Worm (Caenorhabditis elegans): ENCODE measurements around the gene K04B12.2.
A peak's percentile ranks its signal among the peaks of the same experiment; 100 is the strongest.

Gene K04B12.2

ce11 chrII:14437922-14438458, at the start of gene K04B12.2 (continued):
- peak; percentile 37; the same call in 1 of the 2 replicates for TF ChIP-seq arid-1 (GFP tag; conservative IDR thresholded peaks at IDR 0.05)
- TF ChIP-seq ztf-7 (tag; optimal IDR thresholded peaks at IDR 0.05), result peak; percentile 60
- TF ChIP-seq mxl-3 (GFP tag; optimal IDR thresholded peaks at IDR 0.05), result peak; percentile 86
- TF ChIP-seq tra-1 (GFP tag; IDR thresholded peaks at IDR 0.05), result 0 out of 2 replicates have a peak, but pooled peaks have one; percentile 7
- peak; percentile 71 for TF ChIP-seq lin-38 (GFP tag; IDR thresholded peaks at IDR 0.05)
- peak; percentile 43 for TF ChIP-seq nhr-102 (tag; optimal IDR thresholded peaks at IDR 0.05)
- peak; percentile 8 for TF ChIP-seq spr-1 (tag; optimal IDR thresholded peaks at IDR 0.05)
- no peak for TF ChIP-seq nhr-237 (tag; optimal IDR thresholded peaks at IDR 0.05)
- TF ChIP-seq dve-1 (tag; optimal IDR thresholded peaks at IDR 0.05; ENCODE audit: insufficient read depth), result peak; percentile 84
- peak; percentile 54 for TF ChIP-seq mes-2 (tag; optimal IDR thresholded peaks at IDR 0.05; ENCODE audit: poor library complexity, severe bottlenecking)
- no peak for TF ChIP-seq snpc-4 (tag; optimal IDR thresholded peaks at IDR 0.05)
- TF ChIP-seq nhr-48 (tag; optimal IDR thresholded peaks at IDR 0.05), result peak; percentile 51
- TF ChIP-seq unc-130 (GFP tag; optimal IDR thresholded peaks at IDR 0.05), result no peak
- peak; percentile 31 for TF ChIP-seq jun-1 (tag; optimal IDR thresholded peaks at IDR 0.05)
- TF ChIP-seq T26A8.4 (GFP tag; IDR thresholded peaks at IDR 0.05), result peak; percentile 70
- TF ChIP-seq hif-1 (tag; optimal IDR thresholded peaks at IDR 0.05), result peak in 1 of 2 experiments; percentile 48
- peak in 1 of 2 experiments; percentile 51 for TF ChIP-seq unc-62 (GFP tag; optimal IDR thresholded peaks at IDR 0.05 in 1 of 2)
- TF ChIP-seq unc-62 (tag; optimal IDR thresholded peaks at IDR 0.05), result no peak
- no peak for TF ChIP-seq daf-8 (GFP tag; IDR thresholded peaks at IDR 0.05)
- peak; percentile 13 for TF ChIP-seq fkh-10 (GFP tag; optimal IDR thresholded peaks at IDR 0.05)
- TF ChIP-seq zip-2 (tag; optimal IDR thresholded peaks at IDR 0.05), result no peak
- TF ChIP-seq ZK337.2 (GFP tag; IDR thresholded peaks at IDR 0.05), result no peak
- peak; percentile 81 for TF ChIP-seq dmd-6 (GFP tag; IDR thresholded peaks at IDR 0.05)
- no peak for TF ChIP-seq skn-1 (tag; optimal IDR thresholded peaks at IDR 0.05)

- TF ChIP-seq rbr-2 (tag; optimal IDR thresholded peaks at IDR 0.05) (no peak), nhr-41 (GFP tag; IDR thresholded peaks at IDR 0.05) (no peak), attf-4 (tag; optimal IDR thresholded peaks at IDR 0.05) (no peak), unc-130 (GFP tag; optimal IDR thresholded peaks at IDR 0.05) (no peak), hmg-1.1 (GFP tag; IDR thresholded peaks at IDR 0.05) (no peak), dpl-1 (GFP tag; optimal IDR thresholded peaks at IDR 0.05) (no peak), unc-62 (GFP tag; optimal IDR thresholded peaks at IDR 0.05 in 1 of 2) (peak in 1 of 2 experiments; percentile 91), unc-62 (tag; optimal IDR thresholded peaks at IDR 0.05) (no peak)
Measured at ce11 chrII:14483813-14484212, 46.0 kb upstream of the K04B12.2 start.

ce11 chrII:14480772-14481171, 43.0 kb upstream of the K04B12.2 start:
- TF ChIP-seq nhr-28 (tag; optimal IDR thresholded peaks at IDR 0.05) (peak; percentile 17), dmd-9 (GFP tag; IDR thresholded peaks at IDR 0.05) (no peak)

- no peak for TF ChIP-seq nhr-237 (tag; optimal IDR thresholded peaks at IDR 0.05)
- peak; percentile 93 for TF ChIP-seq lin-38 (GFP tag; IDR thresholded peaks at IDR 0.05)
- TF ChIP-seq ces-1 (GFP tag; optimal IDR thresholded peaks at IDR 0.05), result no peak
- TF ChIP-seq dpl-1 (GFP tag; optimal IDR thresholded peaks at IDR 0.05), result peak; percentile 23
- TF ChIP-seq mes-2 (tag; optimal IDR thresholded peaks at IDR 0.05; ENCODE audit: poor library complexity, severe bottlenecking), result peak; percentile 75
- TF ChIP-seq zfp-2 (tag; optimal IDR thresholded peaks at IDR 0.05), result no peak
- TF ChIP-seq aha-1 (tag), result peak; percentile 46
- TF ChIP-seq pqm-1 (tag; optimal IDR thresholded peaks at IDR 0.05), result no peak
- peak; percentile 48; the same call in 1 of the 2 replicates for TF ChIP-seq Y48G9A.11 (GFP tag; IDR thresholded peaks at IDR 0.05)
- no peak for TF ChIP-seq ztf-11 (tag; optimal IDR thresholded peaks at IDR 0.05)
- no peak for TF ChIP-seq nhr-11 (tag; optimal IDR thresholded peaks at IDR 0.05)
- TF ChIP-seq snpc-1.2 (GFP tag; IDR thresholded peaks at IDR 0.05), result 0 out of 2 replicates have a peak, but pooled peaks have one; percentile 47
- TF ChIP-seq F49E8.2 (tag; optimal IDR thresholded peaks at IDR 0.05; ENCODE audit: borderline replicate concordance), result peak; percentile 68
- 0 out of 2 replicates have a peak, but pooled peaks have one; percentile 9 for TF ChIP-seq ceh-44 (GFP tag; IDR thresholded peaks at IDR 0.05)
- no peak for TF ChIP-seq gei-8 (GFP tag; optimal IDR thresholded peaks at IDR 0.05)
- 0 out of 2 replicates have a peak, but pooled peaks have one; percentile 19 for TF ChIP-seq vab-7 (GFP tag; IDR thresholded peaks at IDR 0.05)
- peak; percentile 52 for TF ChIP-seq unc-130 (GFP tag; optimal IDR thresholded peaks at IDR 0.05)
- TF ChIP-seq lsy-2 (tag; optimal IDR thresholded peaks at IDR 0.05), result no peak
- no peak for TF ChIP-seq ceh-28 (tag; optimal IDR thresholded peaks at IDR 0.05)
Measured at ce11 chrII:14479583-14480245, 41.9 kb upstream of the K04B12.2 start, which contains the start of gene C13B4.1. Gene C13B4.1 (minus strand): TSS chrII:14479633.
